Worm (Caenorhabditis elegans) whole organism, midembryonic: Measurements from ENCODE around the gene gsto-1.

Source experiments
- flt-1 ChIP-seq: fragments of 200-800 bp; sonication (Bioruptor generic); IDR thresholded peaks from 2 replicates; pipeline ENCODE4 v1.3.6; 2022; ENCODE audit warnings: missing genetic modification characterization, missing compliant biosample characterization
- med-1 ChIP-seq: sonication (generic microtip); optimal IDR thresholded peaks from 2 replicates; lab custom pipeline; 2017; ENCODE audit warnings: missing genetic modification characterization, mild to moderate bottlenecking, missing compliant biosample characterization, antibody characterized with exemption, missing genetic modification reagents; ENCODE audit not compliant: insufficient read depth
- ref-1 ChIP-seq: fragments of 200-800 bp; sonication (Bioruptor generic); conservative IDR thresholded peaks from 2 replicates; pipeline ENCODE4 v1.3.6; 2022; ENCODE audit warnings: missing genetic modification reagents, missing genetic modification characterization, missing compliant biosample characterization
- ztf-29 ChIP-seq: fragments of 200-800 bp; sonication (Bioruptor generic); IDR thresholded peaks from 2 replicates; pipeline ENCODE4 v1.3.6; 2022; ENCODE audit warnings: missing genetic modification reagents, missing genetic modification characterization, missing compliant biosample characterization

- no peak for TF ChIP-seq ztf-29 (GFP tag; lab: Robert Waterston, UW)
- TF ChIP-seq flt-1 (GFP tag; lab: Robert Waterston, UW) = no peak
- TF ChIP-seq ref-1 (GFP tag; lab: Robert Waterston, UW) = no peak
- no peak for TF ChIP-seq med-1
Measured at ce11 chrIII:7903427-7903826, 43.4 kb downstream of the gsto-1 start.
